Worm (Caenorhabditis elegans): ENCODE results near the gene C02H6.1.
A peak's percentile ranks its signal among the peaks of the same experiment; 100 is the strongest.

The C02H6.1 gene

ce11 chrV:7389771-7390170 is at the start of gene C02H6.1:
TSS of gene C02H6.1 (minus strand) at chrV:7389871.
- TF ChIP-seq tra-1 (GFP tag; IDR thresholded peaks at IDR 0.05) (no peak), unc-62 (GFP tag; optimal IDR thresholded peaks at IDR 0.05 in 1 of 2) (no peak), unc-62 (tag; optimal IDR thresholded peaks at IDR 0.05) (no peak), F10B5.3 (tag; optimal IDR thresholded peaks at IDR 0.05) (no peak), T26A8.4 (GFP tag; IDR thresholded peaks at IDR 0.05) (no peak), unc-130 (GFP tag; optimal IDR thresholded peaks at IDR 0.05) (no peak), arid-1 (GFP tag; conservative IDR thresholded peaks at IDR 0.05) (no peak), rbr-2 (tag; optimal IDR thresholded peaks at IDR 0.05) (no peak)

- no peak for TF ChIP-seq daf-16 (GFP tag; optimal IDR thresholded peaks at IDR 0.05)
- no peak for TF ChIP-seq daf-16 (tag; optimal IDR thresholded peaks at IDR 0.05)
- no peak for TF ChIP-seq T26A8.4 (GFP tag; IDR thresholded peaks at IDR 0.05)
- no peak for TF ChIP-seq madf-5 (GFP tag; IDR thresholded peaks at IDR 0.05)
These were observed 48.3 kb upstream of the C02H6.1 start, which contains the start of gene F25E5.16 for ce11 chrV:7437985-7438384. TSS of gene F25E5.16 (plus strand) at chrV:7438285.

- TF ChIP-seq vab-7 (GFP tag; IDR thresholded peaks at IDR 0.05) (0 out of 2 replicates have a peak, but pooled peaks have one; percentile 6), unc-130 (GFP tag; optimal IDR thresholded peaks at IDR 0.05) (no peak), F26F4.8 (GFP tag; conservative IDR thresholded peaks at IDR 0.05) (no peak), mxl-3 (GFP tag; optimal IDR thresholded peaks at IDR 0.05) (peak; percentile 16), lin-15B (tag; optimal IDR thresholded peaks at IDR 0.05) (no peak), dmd-8 (GFP tag; IDR thresholded peaks at IDR 0.05) (no peak), nhr-76 (tag; optimal IDR thresholded peaks at IDR 0.05) (no peak), ztf-7 (tag; optimal IDR thresholded peaks at IDR 0.05) (no peak), pqm-1 (tag; optimal IDR thresholded peaks at IDR 0.05) (no peak), mxl-2 (GFP tag; conservative IDR thresholded peaks at IDR 0.05) (no peak), mep-1 (tag; optimal IDR thresholded peaks at IDR 0.05) (no peak), zip-2 (tag; optimal IDR thresholded peaks at IDR 0.05) (no peak), Y48G9A.11 (GFP tag; IDR thresholded peaks at IDR 0.05) (no peak), R02D3.7 (tag; optimal IDR thresholded peaks at IDR 0.05) (no peak), rbr-2 (tag; optimal IDR thresholded peaks at IDR 0.05) (peak; percentile 28), set-16 (GFP tag; IDR thresholded peaks at IDR 0.05) (0 out of 2 replicates have a peak, but pooled peaks have one; percentile 12), nhr-6 (tag; optimal IDR thresholded peaks at IDR 0.05) (peak; percentile 2), unc-62 (GFP tag; optimal IDR thresholded peaks at IDR 0.05 in 1 of 2) (peak in 1 of 2 experiments; percentile 33), unc-62 (tag; optimal IDR thresholded peaks at IDR 0.05) (no peak), F44E2.7 (GFP tag; IDR thresholded peaks at IDR 0.05) (no peak), ceh-32 (tag; optimal IDR thresholded peaks at IDR 0.05; ENCODE audit: poor library complexity) (no peak), ZK546.5 (tag; optimal IDR thresholded peaks at IDR 0.05) (no peak), tag-97 (GFP tag; IDR thresholded peaks at IDR 0.05) (no peak), hif-1 (tag; optimal IDR thresholded peaks at IDR 0.05) (peak in 1 of 2 experiments; percentile 3), saeg-2 (GFP tag; IDR thresholded peaks at IDR 0.05) (0 out of 2 replicates have a peak, but pooled peaks have one; percentile 34), T20F7.1 (GFP tag; optimal IDR thresholded peaks at IDR 0.05) (no peak), snpc-1.2 (GFP tag; IDR thresholded peaks at IDR 0.05) (no peak), aha-1 (tag) (no peak), lin-1 (GFP tag; IDR thresholded peaks at IDR 0.05) (no peak), duxl-1 (tag; optimal IDR thresholded peaks at IDR 0.05; ENCODE audit: poor library complexity) (peak; percentile 48), attf-4 (tag; optimal IDR thresholded peaks at IDR 0.05) (no peak), T26A8.4 (GFP tag; IDR thresholded peaks at IDR 0.05) (no peak), fos-1 (tag; optimal IDR thresholded peaks at IDR 0.05) (no peak), lin-29 (GFP tag; IDR thresholded peaks at IDR 0.05) (no peak), gei-8 (GFP tag; optimal IDR thresholded peaks at IDR 0.05) (no peak), hmg-1.1 (GFP tag; IDR thresholded peaks at IDR 0.05) (peak; percentile 67), egl-43 (GFP tag; IDR thresholded peaks at IDR 0.05) (peak; percentile 72; the same call in 1 of the 2 replicates), lsy-2 (tag; optimal IDR thresholded peaks at IDR 0.05) (peak in 1 of 2 experiments; percentile 16), D1046.2 (GFP tag; IDR thresholded peaks at IDR 0.05) (0 out of 2 replicates have a peak, but pooled peaks have one; percentile 40), tra-1 (GFP tag; IDR thresholded peaks at IDR 0.05) (0 out of 2 replicates have a peak, but pooled peaks have one; percentile 11), mdl-1 (tag; optimal IDR thresholded peaks at IDR 0.05) (peak in 1 of 2 experiments; percentile 22), ces-1 (GFP tag; optimal IDR thresholded peaks at IDR 0.05) (no peak)
These were observed 47.9 kb upstream of the C02H6.1 start, which contains the start of gene F25E5.9 for ce11 chrV:7437538-7437937. TSS of gene F25E5.9 (minus strand) at chrV:7437919.

All from whole organism, L4 larva.